Worm (Caenorhabditis elegans) whole organism, L4 larva: ENCODE data around the gene sre-5.

Experiments used
- F26F4.8 ChIP-seq: fragments of 200-800 bp; sonication (Bioruptor generic); conservative IDR thresholded peaks from 2 replicates; pipeline ENCODE4 v1.3.6; 2022; ENCODE audit warnings: missing genetic modification characterization, missing compliant biosample characterization
- F49E8.2 ChIP-seq: sonication (generic microtip); optimal IDR thresholded peaks from 2 replicates; lab custom pipeline; 2016; ENCODE audit warnings: missing compliant biosample characterization, mild to moderate bottlenecking, missing genetic modification characterization, borderline replicate concordance
- T20F7.1 ChIP-seq: fragments of 200-800 bp; sonication (Bioruptor generic); optimal IDR thresholded peaks from 2 replicates; lab custom pipeline; 2018; ENCODE audit warnings: mild to moderate bottlenecking, missing genetic modification characterization, missing compliant biosample characterization
- Y105C5A.15 ChIP-seq: fragments of 200-800 bp; sonication (Bioruptor generic); IDR thresholded peaks from 2 replicates; pipeline ENCODE4 v1.3.6; 2022; ENCODE audit warnings: missing genetic modification characterization, missing compliant biosample characterization
- aha-1 ChIP-seq: fragments of 150-350 bp; peaks from one replicate; lab custom pipeline; 2014; ENCODE audit warnings: missing biosample characterization, missing genetic modification characterization
- ceh-28 ChIP-seq: fragments of 150-350 bp; optimal IDR thresholded peaks from 2 replicates; lab custom pipeline; 2014; ENCODE audit warnings: missing biosample characterization, missing genetic modification reagents, missing genetic modification characterization
- ctbp-1 ChIP-seq: fragments of 200-800 bp; sonication (Bioruptor generic); IDR thresholded peaks from 2 replicates; pipeline ENCODE4 v1.3.6; 2022; ENCODE audit warnings: missing genetic modification reagents, missing genetic modification characterization, missing compliant biosample characterization
- dmd-6 ChIP-seq: fragments of 200-800 bp; sonication (Bioruptor generic); IDR thresholded peaks from 2 replicates; pipeline ENCODE4 v1.3.6; 2022; ENCODE audit warnings: missing genetic modification reagents, missing genetic modification characterization, missing compliant biosample characterization
- dpl-1 ChIP-seq: fragments of 150-350 bp; optimal IDR thresholded peaks from 2 replicates; lab custom pipeline; 2014; ENCODE audit warnings: missing biosample characterization, missing genetic modification reagents, missing genetic modification characterization
- dve-1 ChIP-seq: sonication (generic microtip); optimal IDR thresholded peaks from 2 replicates; lab custom pipeline; 2017; ENCODE audit warnings: antibody characterized with exemption, mild to moderate bottlenecking, missing genetic modification characterization, missing compliant biosample characterization; ENCODE audit not compliant: insufficient read depth
- egl-43 ChIP-seq: fragments of 200-800 bp; sonication (Bioruptor generic); IDR thresholded peaks from 2 replicates; pipeline ENCODE4 v1.3.6; 2022; ENCODE audit warnings: missing genetic modification reagents, missing genetic modification characterization, missing compliant biosample characterization
- hif-1 ChIP-seq, 2 experiments: sonication (generic microtip); optimal IDR thresholded peaks; 2 replicates each; lab custom pipeline; 2016 to 2017; ENCODE audit warnings: missing compliant biosample characterization in 2 of 2, missing genetic modification characterization in 2 of 2, missing genetic modification reagents in 2 of 2, missing genotype in 2 of 2, mild to moderate bottlenecking in 1 of 2
- jun-1 ChIP-seq: fragments of 150-350 bp; optimal IDR thresholded peaks from 2 replicates; lab custom pipeline; 2014; ENCODE audit warnings: missing biosample characterization, missing genetic modification reagents, missing genetic modification characterization
- lin-29 ChIP-seq: fragments of 200-800 bp; sonication (Bioruptor generic); IDR thresholded peaks from 2 replicates; pipeline ENCODE4 v1.3.6; 2022; ENCODE audit warnings: missing genetic modification reagents, missing genetic modification characterization, missing compliant biosample characterization
- lir-3 ChIP-seq: sonication (generic microtip); optimal IDR thresholded peaks from 2 replicates; lab custom pipeline; 2016; ENCODE audit warnings: mild to moderate bottlenecking, missing genetic modification characterization, missing compliant biosample characterization
- lsy-2 ChIP-seq, 2 experiments: fragments of 150-350 bp in 1 of 2; sonication (generic microtip) in 1 of 2; optimal IDR thresholded peaks; 2 replicates each; lab custom pipeline; 2014 to 2017; ENCODE audit warnings: missing biosample characterization in 2 of 2, missing genetic modification characterization in 2 of 2
- madf-5 ChIP-seq, 2 experiments: fragments of 200-800 bp; sonication (Bioruptor generic); IDR thresholded peaks; 2 replicates each; pipeline ENCODE4 v1.3.6; 2022; ENCODE audit warnings: missing compliant biosample characterization in 2 of 2, missing genetic modification characterization in 2 of 2
- madf-9 ChIP-seq: fragments of 200-800 bp; sonication (Bioruptor generic); conservative IDR thresholded peaks from 2 replicates; pipeline ENCODE4 v1.3.6; 2022; ENCODE audit warnings: missing genetic modification reagents, missing genetic modification characterization, missing compliant biosample characterization
- mdl-1 ChIP-seq, 2 experiments: fragments of 150-350 bp in 1 of 2; sonication (generic microtip) in 1 of 2; optimal IDR thresholded peaks; 2 replicates each; lab custom pipeline; 2014 to 2017; ENCODE audit warnings: missing biosample characterization in 2 of 2, missing genetic modification characterization in 2 of 2
- nhr-10 ChIP-seq: fragments of 150-350 bp; optimal IDR thresholded peaks from 2 replicates; lab custom pipeline; 2014; ENCODE audit warnings: missing biosample characterization, missing genetic modification characterization
- nhr-111 ChIP-seq: fragments of 200-800 bp; sonication (Bioruptor generic); optimal IDR thresholded peaks from 2 replicates; lab custom pipeline; 2018; ENCODE audit warnings: mild to moderate bottlenecking, missing genetic modification characterization, missing compliant biosample characterization
- nhr-77 ChIP-seq: fragments of 150-350 bp; optimal IDR thresholded peaks from 2 replicates; lab custom pipeline; 2014; ENCODE audit warnings: missing biosample characterization, missing genetic modification characterization
- pha-4 ChIP-seq, 2 experiments: fragments of 150-350 bp in 1 of 2; fragments of 200-800 bp in 1 of 2; sonication (Bioruptor generic) in 1 of 2; IDR thresholded peaks in 1 of 2; optimal IDR thresholded peaks in 1 of 2; 2 replicates each; pipeline versions ENCODE4 v1.3.6 to Lab custom; 2014 to 2022; ENCODE audit warnings: missing genetic modification characterization in 2 of 2, missing genetic modification reagents in 2 of 2, missing biosample characterization in 1 of 2, missing compliant biosample characterization in 1 of 2
- set-16 ChIP-seq: fragments of 200-800 bp; sonication (Bioruptor generic); IDR thresholded peaks from 2 replicates; pipeline ENCODE4 v1.3.6; 2022; ENCODE audit warnings: missing genetic modification reagents, missing genetic modification characterization, missing compliant biosample characterization
- snpc-4 ChIP-seq: fragments of 150-350 bp; optimal IDR thresholded peaks from 2 replicates; lab custom pipeline; 2014; ENCODE audit warnings: missing biosample characterization, missing genetic modification characterization
- unc-62 ChIP-seq, 3 experiments: fragments of 150-350 bp in 1 of 3; sonication (generic microtip); optimal IDR thresholded peaks in 2 of 3; peaks in 1 of 3; 1 replicate in 1 of 3; 2 replicates in 2 of 3; lab custom pipeline; 2014 to 2017; ENCODE audit warnings: missing biosample characterization in 3 of 3, missing genetic modification characterization in 3 of 3, missing genetic modification reagents in 3 of 3, missing genotype in 1 of 3
- vab-7 ChIP-seq: fragments of 200-800 bp; sonication (Bioruptor generic); IDR thresholded peaks from 2 replicates; pipeline ENCODE4 v1.3.6; 2022; ENCODE audit warnings: missing genetic modification reagents, missing genetic modification characterization, missing compliant biosample characterization

The sre-5 gene

ce11 chrIV:3524584-3525020 is 40.4 kb upstream of the sre-5 start (continued):
- TF ChIP-seq egl-43 (GFP tag; lab: Robert Waterston, UW) (peak; percentile 86), T20F7.1 (GFP tag; lab: Kevin White, UChicago) (no peak), set-16 (GFP tag; lab: Robert Waterston, UW) (peak; percentile 67)

DNA sequence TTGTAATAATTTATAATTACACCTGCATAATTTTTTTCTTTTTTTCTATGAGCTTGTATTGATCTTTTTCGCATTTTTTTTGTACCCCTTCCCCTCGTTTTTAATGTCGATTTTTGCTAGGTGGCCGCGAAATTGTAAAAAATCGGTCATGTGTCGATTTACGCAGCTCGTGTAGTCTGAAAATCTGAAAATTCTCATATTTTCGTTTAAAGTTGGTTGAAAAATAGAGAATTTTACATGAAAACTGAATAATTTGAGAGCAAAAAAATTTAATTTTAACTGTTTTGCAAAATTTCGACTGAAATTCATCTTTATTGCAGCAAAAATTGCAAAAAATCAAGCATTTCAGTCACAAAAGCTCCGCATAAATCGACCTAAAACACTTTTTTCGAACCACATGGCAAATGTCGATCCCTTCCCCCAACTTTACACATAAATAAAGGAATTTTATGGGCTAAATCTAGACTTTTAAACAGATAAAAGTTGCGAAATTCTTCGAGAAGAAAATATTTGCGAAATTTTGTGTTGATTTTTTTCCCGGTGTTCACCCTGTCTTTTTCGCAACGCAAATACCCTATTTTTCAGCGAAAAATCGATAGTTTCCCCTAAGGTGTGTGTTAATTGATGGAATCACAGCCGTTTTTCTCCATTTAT is 38.7 kb upstream of the sre-5 start:
- peak in 1 of 2 experiments; percentile 82 for TF ChIP-seq unc-62 (GFP tag; optimal IDR thresholded peaks at IDR 0.05 in 1 of 2; lab: Kevin White, UChicago)
- no peak for TF ChIP-seq unc-62 (tag; optimal IDR thresholded peaks at IDR 0.05; lab: Kevin White, UChicago)
- TF ChIP-seq dmd-6 (GFP tag; lab: Robert Waterston, UW): no peak
- TF ChIP-seq lin-29: no peak
- no peak for TF ChIP-seq dpl-1 (GFP tag; lab: Kevin White, UChicago)
- TF ChIP-seq ctbp-1 (GFP tag; lab: Robert Waterston, UW): no peak
- TF ChIP-seq snpc-4 (tag; lab: Kevin White, UChicago): no peak
- TF ChIP-seq hif-1 (tag; optimal IDR thresholded peaks at IDR 0.05; lab: Kevin White, UChicago): no peak

- TF ChIP-seq madf-5 (GFP tag; IDR thresholded peaks at IDR 0.05; lab: Robert Waterston, UW): no peak
- no peak for TF ChIP-seq lir-3 (tag; lab: Kevin White, UChicago)
- no peak for TF ChIP-seq mdl-1 (tag; optimal IDR thresholded peaks at IDR 0.05; lab: Kevin White, UChicago)
- TF ChIP-seq nhr-10 (tag; lab: Kevin White, UChicago): no peak
- TF ChIP-seq madf-9 (GFP tag; lab: Robert Waterston, UW): no peak
- TF ChIP-seq dmd-6 (GFP tag; lab: Robert Waterston, UW): no peak
- TF ChIP-seq vab-7 (GFP tag; lab: Robert Waterston, UW): no peak
- no peak for TF ChIP-seq dpl-1 (GFP tag; lab: Kevin White, UChicago)
- TF ChIP-seq aha-1: no peak
- no peak for TF ChIP-seq egl-43 (GFP tag; lab: Robert Waterston, UW)
- TF ChIP-seq Y105C5A.15 (GFP tag; lab: Robert Waterston, UW): no peak
- no peak for TF ChIP-seq T20F7.1 (GFP tag; lab: Kevin White, UChicago)
- TF ChIP-seq F49E8.2: no peak
- no peak for TF ChIP-seq pha-4 (GFP tag; IDR thresholded peaks at IDR 0.05; lab: Robert Waterston, UW)
- TF ChIP-seq pha-4 (tag; optimal IDR thresholded peaks at IDR 0.05; lab: Kevin White, UChicago): no peak
- TF ChIP-seq lin-29: no peak
- no peak for TF ChIP-seq nhr-111 (GFP tag; lab: Kevin White, UChicago)
- no peak for TF ChIP-seq dve-1
- TF ChIP-seq, all 104 proteins: peak for 0
These were observed 38.1 kb upstream of the sre-5 start, which contains the start of gene M57.2 for ce11 chrIV:3526831-3527404. Gene M57.2 (plus strand): TSS chrIV:3527354.

DNA sequence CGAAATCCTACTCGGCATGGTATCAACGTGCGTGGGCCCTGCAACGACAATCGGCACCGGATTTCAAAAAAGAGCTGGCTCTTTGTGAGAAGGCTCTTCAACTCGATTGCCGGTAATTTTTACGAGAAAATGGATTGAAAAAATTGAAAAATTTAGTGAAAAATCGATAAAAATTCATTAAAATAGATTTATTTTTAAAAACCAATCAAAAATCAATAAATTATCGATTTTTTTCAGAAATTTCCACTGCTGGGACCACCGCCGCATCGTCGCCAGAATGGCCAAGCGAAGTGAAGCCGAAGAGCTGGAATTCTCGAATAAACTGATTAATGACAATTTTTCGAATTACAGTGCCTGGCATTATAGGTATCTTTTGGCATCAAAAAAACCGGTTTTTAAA is 37.1 kb upstream of the sre-5 start:
- TF ChIP-seq ceh-28 (tag; lab: Kevin White, UChicago) (peak; percentile 67), nhr-77 (tag; lab: Kevin White, UChicago) (no peak), unc-62 (GFP tag; optimal IDR thresholded peaks at IDR 0.05 in 1 of 2; lab: Kevin White, UChicago) (peak in 1 of 2 experiments; percentile 40), unc-62 (tag; optimal IDR thresholded peaks at IDR 0.05; lab: Kevin White, UChicago) (no peak)

ce11 chrIV:3531535-3531934 is 33.5 kb upstream of the sre-5 start:
- TF ChIP-seq lsy-2 (tag; optimal IDR thresholded peaks at IDR 0.05; lab: Kevin White, UChicago) (no peak), ceh-28 (tag; lab: Kevin White, UChicago) (peak; percentile 92)

DNA sequence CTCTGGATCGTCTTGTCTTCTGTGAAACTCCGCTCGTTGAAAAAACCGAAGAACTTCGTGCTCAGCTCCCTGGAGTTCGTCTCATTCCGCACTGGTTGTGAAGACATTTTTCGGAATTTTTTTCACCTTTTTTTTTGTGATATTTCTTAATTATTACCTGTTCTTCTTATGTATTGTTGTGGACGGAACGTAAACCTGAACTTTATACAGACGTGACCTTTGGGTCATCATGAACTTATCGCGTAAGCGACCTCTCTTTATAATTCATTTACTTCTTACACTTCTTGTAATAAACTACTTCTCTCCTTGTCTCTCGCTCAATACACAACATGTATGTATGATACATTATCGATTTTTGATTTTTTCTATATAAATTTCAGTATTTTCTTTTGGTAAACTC is 32.8 kb upstream of the sre-5 start, which contains the start of gene M57.1:
Gene M57.1 (plus strand): TSS at position 301 of the 400 bp plus-strand sequence.
- TF ChIP-seq snpc-4 (tag; lab: Kevin White, UChicago) (no peak), F26F4.8 (GFP tag; lab: Robert Waterston, UW) (no peak), jun-1 (tag; lab: Kevin White, UChicago) (no peak)
- TF ChIP-seq, all 104 proteins: peak for 0
